Fruit fly (Drosophila melanogaster) whole organism, embryonic: ENCODE measurements around the gene sol.
A peak's percentile ranks its signal among the peaks of the same experiment; 100 is the strongest.

ENCODE experiments used
- Abd-B ChIP-seq: fragments of 200-800 bp; sonication (Bioruptor generic); optimal IDR thresholded peaks from 2 replicates; lab custom pipeline; 2018; ENCODE audit warnings: missing biosample characterization, mild to moderate bottlenecking, missing genetic modification characterization, moderate library complexity
- Ada2b ChIP-seq: fragments of 200-800 bp; sonication (Bioruptor generic); IDR thresholded peaks from 2 replicates; pipeline ENCODE4 v1.3.6; 2022; ENCODE audit warnings: missing biosample characterization, missing genetic modification characterization
- C15 ChIP-seq: fragments of 200-800 bp; sonication (Bioruptor generic); IDR thresholded peaks from 3 replicates; pipeline ENCODE4 v1.3.6; 2022; ENCODE audit warnings: missing biosample characterization, missing genetic modification characterization
- CG11723 ChIP-seq: fragments of 200-800 bp; sonication (Bioruptor generic); optimal IDR thresholded peaks from 2 replicates; lab custom pipeline; 2017; ENCODE audit warnings: missing biosample characterization, mild to moderate bottlenecking, missing genetic modification characterization
- CG12219 ChIP-seq: fragments of 200-800 bp; sonication (Bioruptor generic); optimal IDR thresholded peaks from 3 replicates; lab custom pipeline; 2018; ENCODE audit warnings: missing biosample characterization, mild to moderate bottlenecking, missing genetic modification characterization
- CG1233 ChIP-seq: fragments of 200-800 bp; sonication (Bioruptor generic); optimal IDR thresholded peaks from 4 replicates; lab custom pipeline; 2018; ENCODE audit warnings: missing biosample characterization, mild to moderate bottlenecking, missing genetic modification characterization
- CG12391 ChIP-seq: fragments of 200-800 bp; sonication (Bioruptor generic); optimal IDR thresholded peaks from 3 replicates; lab custom pipeline; 2018; ENCODE audit warnings: missing biosample characterization, mild to moderate bottlenecking, missing genetic modification characterization, moderate library complexity
- CG14860 ChIP-seq: fragments of 200-800 bp; sonication (Bioruptor generic); IDR thresholded peaks from 3 replicates; pipeline ENCODE4 v1.3.6; 2022; ENCODE audit warnings: missing biosample characterization, missing genetic modification characterization; ENCODE audit not compliant: partially characterized antibody
- CG15479 ChIP-seq: fragments of 200-800 bp; sonication (Bioruptor generic); optimal IDR thresholded peaks from 3 replicates; lab custom pipeline; 2019; ENCODE audit warnings: missing biosample characterization, mild to moderate bottlenecking, missing genetic modification characterization, moderate library complexity
- CG17186 ChIP-seq: fragments of 200-800 bp; sonication (Bioruptor generic); optimal IDR thresholded peaks from 3 replicates; lab custom pipeline; 2017; ENCODE audit warnings: missing biosample characterization, missing genetic modification reagents, missing genetic modification characterization
- CG31441 ChIP-seq: fragments of 200-800 bp; sonication (Bioruptor generic); IDR thresholded peaks from 2 replicates; pipeline ENCODE4 v1.3.6; 2022; ENCODE audit warnings: missing biosample characterization, missing genetic modification characterization
- CG3726 ChIP-seq: fragments of 200-800 bp; sonication (Bioruptor generic); IDR thresholded peaks from 3 replicates; pipeline ENCODE4, ENCODE4 v1.3.6; 2022; ENCODE audit warnings: missing biosample characterization, missing genetic modification characterization
- CG6654 ChIP-seq: fragments of 200-800 bp; sonication (Bioruptor generic); optimal IDR thresholded peaks from 2 replicates; lab custom pipeline; 2017; ENCODE audit warnings: missing biosample characterization, mild to moderate bottlenecking, missing genetic modification characterization
- CG6765 ChIP-seq: fragments of 200-800 bp; sonication (Bioruptor generic); optimal IDR thresholded peaks from 3 replicates; lab custom pipeline; 2017; ENCODE audit warnings: missing biosample characterization, mild to moderate bottlenecking, missing genetic modification characterization
- CG8924 ChIP-seq: fragments of 200-800 bp; optimal IDR thresholded peaks from 3 replicates; lab custom pipeline; 2019; ENCODE audit warnings: missing biosample characterization, mild to moderate bottlenecking, missing genetic modification characterization, moderate library complexity
- CHES-1-like ChIP-seq: fragments of 200-800 bp; sonication (Bioruptor generic); optimal IDR thresholded peaks from 2 replicates; lab custom pipeline; 2016; ENCODE audit warnings: missing biosample characterization, missing genetic modification characterization
- Chrac-16 ChIP-seq: fragments of 200-800 bp; sonication (Bioruptor generic); optimal IDR thresholded peaks from 3 replicates; lab custom pipeline; 2016; ENCODE audit warnings: missing biosample characterization, missing genetic modification characterization
- CkIIα-i1 ChIP-seq: fragments of 200-800 bp; sonication (Bioruptor generic); IDR thresholded peaks from 2 replicates; pipeline ENCODE4 v1.3.6; 2022; ENCODE audit warnings: missing biosample characterization, missing genetic modification characterization
- Elba2 ChIP-seq: fragments of 200-800 bp; sonication (Bioruptor generic); optimal IDR thresholded peaks from 3 replicates; lab custom pipeline; 2016; ENCODE audit warnings: missing biosample characterization, missing genetic modification characterization
- H15 ChIP-seq: fragments of 200-800 bp; sonication (Bioruptor generic); IDR thresholded peaks from 3 replicates; pipeline ENCODE4 v1.3.6; 2022; ENCODE audit warnings: missing biosample characterization, missing genetic modification characterization
- HLH3B ChIP-seq: fragments of 200-800 bp; sonication (Bioruptor generic); IDR thresholded peaks from 2 replicates; pipeline ENCODE4 v1.3.6; 2022; ENCODE audit warnings: missing biosample characterization, missing genetic modification characterization
- HLH54F ChIP-seq: fragments of 200-800 bp; sonication (Bioruptor generic); optimal IDR thresholded peaks from 3 replicates; lab custom pipeline; 2016; ENCODE audit warnings: missing biosample characterization, missing genetic modification characterization
- HmgZ ChIP-seq: fragments of 200-800 bp; sonication (Bioruptor generic); optimal IDR thresholded peaks from 2 replicates; lab custom pipeline; 2018; ENCODE audit warnings: missing biosample characterization, mild to moderate bottlenecking, missing genetic modification characterization
- Hr78 ChIP-seq, 2 experiments: fragments of 200-800 bp in 1 of 2; fragments of >200 bp in 1 of 2; sonication (Bioruptor generic) in 1 of 2; optimal IDR thresholded peaks; 2 replicates each; lab custom pipeline; 2017 to 2019; ENCODE audit warnings: missing biosample characterization in 2 of 2, missing genetic modification characterization in 2 of 2, mild to moderate bottlenecking in 1 of 2, moderate library complexity in 1 of 2
- Opbp ChIP-seq: fragments of 200-800 bp; sonication (Bioruptor generic); IDR thresholded peaks from 3 replicates; pipeline ENCODE4 v1.3.6; 2022; ENCODE audit warnings: missing biosample characterization, missing genetic modification characterization; ENCODE audit not compliant: partially characterized antibody
- Sry-β ChIP-seq: fragments of 200-800 bp; sonication (Bioruptor generic); optimal IDR thresholded peaks from 2 replicates; lab custom pipeline; 2018; ENCODE audit warnings: missing biosample characterization, mild to moderate bottlenecking, missing genetic modification characterization, moderate library complexity
- TFAM ChIP-seq: fragments of 200-800 bp; sonication (Bioruptor generic); optimal IDR thresholded peaks from 2 replicates; lab custom pipeline; 2017; ENCODE audit warnings: missing biosample characterization, missing genetic modification characterization, inconsistent platforms
- Tbp ChIP-seq: fragments of >200 bp; optimal IDR thresholded peaks from 2 replicates; lab custom pipeline; 2018; ENCODE audit warnings: missing biosample characterization, missing genetic modification characterization
- Trl ChIP-seq, 3 experiments: fragments of >200 bp in 2 of 3; fragments of 200-800 bp in 1 of 3; sonication (Bioruptor generic) in 1 of 3; optimal IDR thresholded peaks; 2 replicates in 1 of 3; 3 replicates in 2 of 3; lab custom pipeline; 2016 to 2017; ENCODE audit warnings: missing biosample characterization in 1 of 3, missing genetic modification characterization in 1 of 3
- ara ChIP-seq: fragments of 200-800 bp; sonication (Bioruptor generic); IDR thresholded peaks from 2 replicates; pipeline ENCODE4 v1.3.6; 2022; ENCODE audit warnings: missing biosample characterization, missing genetic modification characterization
- bowl ChIP-seq: fragments of 200-800 bp; sonication (Bioruptor generic); IDR thresholded peaks from 2 replicates; pipeline ENCODE4 v1.3.6; 2022; ENCODE audit warnings: missing biosample characterization, missing genetic modification characterization
- gsb ChIP-seq: fragments of 200-800 bp; sonication (Bioruptor generic); IDR thresholded peaks from 2 replicates; pipeline ENCODE4 v1.3.6; 2022; ENCODE audit warnings: missing biosample characterization, missing genetic modification characterization
- ham ChIP-seq: fragments of 200-800 bp; sonication (Bioruptor generic); IDR thresholded peaks from 2 replicates; pipeline ENCODE4 v1.3.6; 2022; ENCODE audit warnings: missing biosample characterization, missing genetic modification characterization
- ind ChIP-seq: fragments of 200-800 bp; sonication (Bioruptor generic); optimal IDR thresholded peaks from 3 replicates; lab custom pipeline; 2016; ENCODE audit warnings: missing biosample characterization, missing genetic modification characterization
- kay ChIP-seq: fragments of 200-800 bp; sonication (Bioruptor generic); optimal IDR thresholded peaks from 2 replicates; lab custom pipeline; 2016; ENCODE audit warnings: missing biosample characterization, missing genetic modification characterization
- kni ChIP-seq: fragments of 200-800 bp; sonication (Bioruptor generic); optimal IDR thresholded peaks from 3 replicates; lab custom pipeline; 2017; ENCODE audit warnings: mild to moderate bottlenecking, missing biosample characterization, missing genetic modification reagents, missing genetic modification characterization
- lbe ChIP-seq: fragments of 200-800 bp; sonication (Bioruptor generic); optimal IDR thresholded peaks from 2 replicates; lab custom pipeline; 2016; ENCODE audit warnings: missing biosample characterization, mild to moderate bottlenecking, missing genetic modification characterization
- lola ChIP-seq, 3 experiments: fragments of >200 bp in 2 of 3; fragments of 200-800 bp in 1 of 3; sonication (Bioruptor generic) in 1 of 3; optimal IDR thresholded peaks; 2 replicates each; lab custom pipeline; 2017 to 2019; ENCODE audit warnings: missing biosample characterization in 3 of 3, missing genetic modification characterization in 3 of 3, mild to moderate bottlenecking in 1 of 3, moderate library complexity in 1 of 3
- nerfin-1 ChIP-seq: fragments of 200-800 bp; sonication (Bioruptor generic); optimal IDR thresholded peaks from 3 replicates; lab custom pipeline; 2019; ENCODE audit warnings: missing biosample characterization, mild to moderate bottlenecking, missing genetic modification characterization, moderate library complexity
- pzg ChIP-seq: fragments of 200-800 bp; sonication (Bioruptor generic); optimal IDR thresholded peaks from 3 replicates; lab custom pipeline; 2018; ENCODE audit warnings: missing biosample characterization, mild to moderate bottlenecking, missing genetic modification characterization, moderate library complexity
- row ChIP-seq: fragments of 200-800 bp; sonication (Bioruptor generic); IDR thresholded peaks from 3 replicates; pipeline ENCODE4 v1.3.6; 2022; ENCODE audit warnings: missing biosample characterization, missing genetic modification characterization
- sens ChIP-seq: fragments of 200-800 bp; sonication (Bioruptor generic); peaks from one replicate; lab custom pipeline; 2016; ENCODE audit warnings: missing biosample characterization, missing genetic modification characterization
- sisA ChIP-seq: fragments of 200-800 bp; sonication (Bioruptor generic); IDR thresholded peaks from 2 replicates; pipeline ENCODE4 v1.3.6; 2022; ENCODE audit warnings: missing biosample characterization, missing genetic modification characterization
- slp2 ChIP-seq: fragments of 200-800 bp; sonication (Bioruptor generic); optimal IDR thresholded peaks from 2 replicates; lab custom pipeline; 2016; ENCODE audit warnings: missing biosample characterization, missing genetic modification characterization
- sob ChIP-seq: fragments of 200-800 bp; sonication (Bioruptor generic); IDR thresholded peaks from 2 replicates; pipeline ENCODE4 v1.3.6; 2022; ENCODE audit warnings: missing biosample characterization, missing genetic modification characterization
- tin ChIP-seq: fragments of 200-800 bp; sonication (Bioruptor generic); optimal IDR thresholded peaks from 3 replicates; lab custom pipeline; 2016; ENCODE audit warnings: missing biosample characterization, missing genetic modification characterization
- tll ChIP-seq, 2 experiments: fragments of 200-800 bp in 1 of 2; fragments of >200 bp in 1 of 2; sonication (Bioruptor generic) in 1 of 2; optimal IDR thresholded peaks; 2 replicates each; lab custom pipeline; 2017 to 2019; ENCODE audit warnings: missing biosample characterization in 2 of 2, missing genetic modification characterization in 2 of 2, mild to moderate bottlenecking in 1 of 2, moderate library complexity in 1 of 2
- z ChIP-seq: fragments of 200-800 bp; sonication (Bioruptor generic); IDR thresholded peaks from 3 replicates; pipeline ENCODE4 v1.3.6; 2022; ENCODE audit warnings: missing biosample characterization, missing genetic modification characterization
- zen ChIP-seq: fragments of 200-800 bp; sonication (Bioruptor generic); optimal IDR thresholded peaks from 3 replicates; lab custom pipeline; 2018; ENCODE audit warnings: missing biosample characterization, mild to moderate bottlenecking, missing genetic modification characterization, moderate library complexity

sol gene

dm6 chrX:21306485-21307142, 43.5 kb upstream of the sol start, which contains the start of gene Abca3 (continued):
- TF ChIP-seq CG31441 = peak; percentile 49
- TF ChIP-seq pzg (GFP tag; lab: Kevin White, UChicago) = peak; percentile 22
- peak; percentile 25; the same call in 1 of the 2 replicates for TF ChIP-seq HLH3B (GFP tag; lab: Robert Waterston, UW)
- TF ChIP-seq HmgZ (tag; lab: Kevin White, UChicago) = peak; percentile 55
- no peak for TF ChIP-seq slp2
- peak; percentile 96 for TF ChIP-seq row (GFP tag; lab: Robert Waterston, UW)
- TF ChIP-seq CG17186 = no peak
- TF ChIP-seq sisA = peak; percentile 35; the same call in 1 of the 2 replicates
- TF ChIP-seq Hr78 (GFP tag; optimal IDR thresholded peaks at IDR 0.05; lab: Kevin White, UChicago) = no peak
- TF ChIP-seq ind (GFP tag; lab: Kevin White, UChicago) = peak; percentile 59
- TF ChIP-seq CG1233 (GFP tag; lab: Kevin White, UChicago) = peak; percentile 58
- peak; percentile 70 for TF ChIP-seq CG12391 (tag; lab: Kevin White, UChicago)
- TF ChIP-seq Tbp (GFP tag; lab: Kevin White, UChicago) = no peak
- TF ChIP-seq z (GFP tag; lab: Robert Waterston, UW) = no peak
- TF ChIP-seq CG6765 = peak; percentile 50
- TF ChIP-seq kay (GFP tag; lab: Kevin White, UChicago) = no peak
- TF ChIP-seq CG12219 (GFP tag; lab: Kevin White, UChicago) = peak; percentile 48
- no peak; the same call in 1 of the 2 replicates for TF ChIP-seq Ada2b (GFP tag; lab: Robert Waterston, UW)
- no peak; the same call in 1 of the 2 replicates for TF ChIP-seq gsb (GFP tag; lab: Robert Waterston, UW)
- no peak for TF ChIP-seq ham
- TF ChIP-seq kni = peak; percentile 91
- peak; percentile 63 to 89 for TF ChIP-seq Trl (optimal IDR thresholded peaks at IDR 0.05; lab: Kevin White, UChicago)
- TF ChIP-seq Trl (GFP tag; optimal IDR thresholded peaks at IDR 0.05; lab: Kevin White, UChicago) = peak; percentile 68
- 0 out of 3 replicates have a peak, but pooled peaks have one; percentile 26 for TF ChIP-seq Opbp
- no peak; the same call in 1 of the 2 replicates for TF ChIP-seq ara
- no peak for TF ChIP-seq Elba2 (GFP tag; lab: Kevin White, UChicago)
- TF ChIP-seq CG14860 (GFP tag; lab: Robert Waterston, UW) = no peak
- TF ChIP-seq H15 (GFP tag; lab: Robert Waterston, UW) = no peak
- 0 out of 3 replicates have a peak, but pooled peaks have one; percentile 28 for TF ChIP-seq C15 (GFP tag; lab: Robert Waterston, UW)
- peak in 1 of 2 experiments; percentile 48 for TF ChIP-seq tll (GFP tag; optimal IDR thresholded peaks at IDR 0.05; lab: Kevin White, UChicago)
- peak; percentile 13 for TF ChIP-seq zen (tag; lab: Kevin White, UChicago)
- no peak for TF ChIP-seq bowl
- peak; percentile 68 for TF ChIP-seq CG8924
- TF ChIP-seq TFAM = no peak
- peak; percentile 54 for TF ChIP-seq CHES-1-like (GFP tag; lab: Kevin White, UChicago)
- TF ChIP-seq CG6654 = no peak
- peak; percentile 17 for TF ChIP-seq Abd-B (GFP tag; lab: Kevin White, UChicago)
- no peak for TF ChIP-seq lbe
- TF ChIP-seq HLH54F = peak; percentile 50
- no peak for TF ChIP-seq CkIIα-i1 (GFP tag; lab: Robert Waterston, UW)
- no peak for TF ChIP-seq CG3726 (GFP tag; lab: Robert Waterston, UW)
- TF ChIP-seq sens = peak; percentile 93
- TF ChIP-seq CG15479 (GFP tag; lab: Kevin White, UChicago) = no peak
- peak; percentile 97 for TF ChIP-seq Sry-β
- TF ChIP-seq nerfin-1 (tag; lab: Kevin White, UChicago) = no peak
- peak in 1 of 3 experiments; percentile 62 for TF ChIP-seq lola (GFP tag; optimal IDR thresholded peaks at IDR 0.05; lab: Kevin White, UChicago)
- peak; percentile 71 for TF ChIP-seq sob
- TF ChIP-seq CG11723 (GFP tag; lab: Kevin White, UChicago) = peak; percentile 55
- peak; percentile 57 for TF ChIP-seq tin (GFP tag; lab: Kevin White, UChicago)
- TF ChIP-seq Chrac-16 = no peak
